Worm (Caenorhabditis elegans): ENCODE results near the gene nhr-37.

The nhr-37 gene

ce11 chrV:6666557-6666956 lies 44.6 kb downstream of the nhr-37 start:
- no peak for TF ChIP-seq sox-2 (GFP tag; IDR thresholded peaks at IDR 0.05)
- TF ChIP-seq K02D7.2 (tag; optimal IDR thresholded peaks at IDR 0.05): no peak
- no peak for TF ChIP-seq fkh-10 (GFP tag; optimal IDR thresholded peaks at IDR 0.05)
- no peak for TF ChIP-seq ceh-48 (tag; optimal IDR thresholded peaks at IDR 0.05)
- TF ChIP-seq pag-3 (tag; optimal IDR thresholded peaks at IDR 0.05; ENCODE audit: borderline replicate concordance): no peak
- no peak for TF ChIP-seq pqm-1 (tag; optimal IDR thresholded peaks at IDR 0.05)
- no peak for TF ChIP-seq zip-5 (tag; optimal IDR thresholded peaks at IDR 0.05)
- no peak for TF ChIP-seq fkh-6 (tag; optimal IDR thresholded peaks at IDR 0.05)
- no peak for TF ChIP-seq ahr-1 (tag; optimal IDR thresholded peaks at IDR 0.05)

ce11 chrV:6668741-6669140 lies 46.7 kb downstream of the nhr-37 start, which contains the start of gene str-180:
Gene str-180 (minus strand): TSS chrV:6668841.
- no peak for TF ChIP-seq ceh-45 (GFP tag; IDR thresholded peaks at IDR 0.05)

- TF ChIP-seq rnt-1 (tag; optimal IDR thresholded peaks at IDR 0.05) (no peak), mec-3 (tag; optimal IDR thresholded peaks at IDR 0.05; ENCODE audit: borderline replicate concordance) (no peak), syd-9 (tag; optimal IDR thresholded peaks at IDR 0.05) (no peak)
These were observed 47.5 kb downstream of the nhr-37 start, which contains the start of gene cest-28 for ce11 chrV:6669520-6669919. Gene cest-28 (plus strand): TSS chrV:6669820.

- no peak for TF ChIP-seq lim-6 (tag; optimal IDR thresholded peaks at IDR 0.05)
- no peak for TF ChIP-seq ztf-16 (tag; optimal IDR thresholded peaks at IDR 0.05)
- TF ChIP-seq ahr-1 (tag; optimal IDR thresholded peaks at IDR 0.05): no peak
- no peak for TF ChIP-seq nfya-1 (tag; optimal IDR thresholded peaks at IDR 0.05)
- TF ChIP-seq fkh-10 (GFP tag; optimal IDR thresholded peaks at IDR 0.05): no peak
- no peak for TF ChIP-seq elt-2 (tag; optimal IDR thresholded peaks at IDR 0.05)
- no peak for TF ChIP-seq pqm-1 (tag; optimal IDR thresholded peaks at IDR 0.05)
These were observed 52.0 kb downstream of the nhr-37 start, which contains the start of gene cest-31 for ce11 chrV:6673967-6674366. Gene cest-31 (plus strand): TSS chrV:6674267.
